Worm (Caenorhabditis elegans) whole organism, L3 larva: ENCODE data around the gene glr-7.

Source experiments
- ceh-9 ChIP-seq: sonication (generic microtip); optimal IDR thresholded peaks from 2 replicates; lab custom pipeline; 2018; ENCODE audit warnings: missing biosample characterization, missing genetic modification characterization
- eor-1 ChIP-seq, 2 experiments: fragments of 150-350 bp; optimal IDR thresholded peaks; 2 replicates each; lab custom pipeline; 2014 to 2018; ENCODE audit warnings: missing biosample characterization in 2 of 2, missing genetic modification characterization in 2 of 2
- fkh-2 ChIP-seq: fragments of 150-350 bp; optimal IDR thresholded peaks from 2 replicates; lab custom pipeline; 2014; ENCODE audit warnings: missing biosample characterization, missing genetic modification reagents, missing genetic modification characterization
- nhr-23 ChIP-seq: fragments of 150-350 bp; optimal IDR thresholded peaks from 2 replicates; lab custom pipeline; 2014; ENCODE audit warnings: missing biosample characterization, missing genetic modification reagents, missing genetic modification characterization
- nhr-28 ChIP-seq: fragments of 150-350 bp; optimal IDR thresholded peaks from 2 replicates; lab custom pipeline; 2014; ENCODE audit warnings: missing biosample characterization, missing genetic modification characterization
- nhr-77 ChIP-seq: fragments of 150-350 bp; optimal IDR thresholded peaks from 2 replicates; lab custom pipeline; 2014; ENCODE audit warnings: missing biosample characterization, missing genetic modification characterization
- sea-2 ChIP-seq: fragments of 150-350 bp; sonication (generic microtip); optimal IDR thresholded peaks from 4 replicates; lab custom pipeline; 2014; ENCODE audit warnings: missing biosample characterization, missing genetic modification reagents, missing genetic modification characterization
- unc-39 ChIP-seq: sonication (generic microtip); optimal IDR thresholded peaks from 4 replicates; lab custom pipeline; 2017; ENCODE audit warnings: missing biosample characterization, missing genetic modification characterization

DNA sequence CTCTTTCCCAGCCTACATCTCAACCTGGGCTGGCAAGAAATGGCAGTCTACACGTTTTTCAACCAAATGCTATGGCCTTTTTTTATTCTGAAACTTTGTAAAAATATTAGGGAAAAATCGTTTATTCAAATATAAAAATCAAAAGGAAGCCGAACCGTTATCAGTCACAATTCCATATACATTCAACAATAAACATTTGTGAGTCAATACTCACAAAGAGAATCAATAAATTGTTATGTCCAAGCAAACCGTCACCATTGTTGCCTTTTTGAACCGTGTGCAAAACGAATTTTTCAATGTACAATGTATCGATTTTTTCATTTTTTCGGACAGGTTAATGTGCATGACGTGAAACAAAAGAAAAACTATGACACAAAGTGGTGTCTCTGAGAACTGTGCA, 50.6 kb downstream of the glr-7 start:
- TF ChIP-seq ceh-9: no peak
- TF ChIP-seq nhr-23: no peak
- no peak for TF ChIP-seq nhr-28
- TF ChIP-seq unc-39: no peak
- TF ChIP-seq nhr-77: no peak
- TF ChIP-seq sea-2 (GFP tag; lab: Kevin White, UChicago): no peak
- TF ChIP-seq eor-1 (tag; optimal IDR thresholded peaks at IDR 0.05; lab: Kevin White, UChicago): no peak
- no peak for TF ChIP-seq fkh-2
